Worm (Caenorhabditis elegans) whole organism, L3 larva: ENCODE measurements around the gene R06F6.12.

Experiments used
- R02D3.7 ChIP-seq: fragments of 150-350 bp; optimal IDR thresholded peaks from 2 replicates; lab custom pipeline; 2014; ENCODE audit warnings: missing biosample characterization, missing genetic modification characterization
- aly-2 ChIP-seq: fragments of 150-350 bp; optimal IDR thresholded peaks from 2 replicates; lab custom pipeline; 2014; ENCODE audit warnings: missing biosample characterization, missing genetic modification characterization
- ama-1 ChIP-seq: fragments of 150-350 bp; optimal IDR thresholded peaks from 2 replicates; lab custom pipeline; 2018
- ceh-16 ChIP-seq: sonication (generic microtip); optimal IDR thresholded peaks from 2 replicates; lab custom pipeline; 2017; ENCODE audit warnings: missing biosample characterization, missing genetic modification characterization
- ceh-28 ChIP-seq: fragments of 150-350 bp; optimal IDR thresholded peaks from 2 replicates; lab custom pipeline; 2014; ENCODE audit warnings: missing biosample characterization, missing genetic modification reagents, missing genetic modification characterization
- ceh-82 ChIP-seq: fragments of 150-350 bp; optimal IDR thresholded peaks from 2 replicates; lab custom pipeline; 2014; ENCODE audit warnings: missing biosample characterization, missing genetic modification characterization
- ceh-9 ChIP-seq: sonication (generic microtip); optimal IDR thresholded peaks from 2 replicates; lab custom pipeline; 2018; ENCODE audit warnings: missing biosample characterization, missing genetic modification characterization
- daf-12 ChIP-seq: fragments of 150-350 bp; optimal IDR thresholded peaks from 2 replicates; lab custom pipeline; 2014; ENCODE audit warnings: missing biosample characterization, missing genetic modification reagents, missing genetic modification characterization
- egl-27 ChIP-seq: sonication (generic microtip); optimal IDR thresholded peaks from 4 replicates; lab custom pipeline; 2017; ENCODE audit warnings: missing biosample characterization, missing genetic modification reagents, missing genetic modification characterization
- egl-5 ChIP-seq: fragments of 150-350 bp; optimal IDR thresholded peaks from 2 replicates; lab custom pipeline; 2017; ENCODE audit warnings: missing biosample characterization, missing genetic modification reagents, missing genetic modification characterization, inconsistent platforms
- elt-1 ChIP-seq: fragments of 150-350 bp; optimal IDR thresholded peaks from 2 replicates; lab custom pipeline; 2014; ENCODE audit warnings: missing biosample characterization, missing genetic modification characterization
- elt-2 ChIP-seq: sonication (generic microtip); optimal IDR thresholded peaks from 2 replicates; lab custom pipeline; 2016; ENCODE audit warnings: missing genetic modification reagents, mild to moderate bottlenecking, missing genetic modification characterization, missing compliant biosample characterization
- eor-1 ChIP-seq, 2 experiments: fragments of 150-350 bp; optimal IDR thresholded peaks; 2 replicates each; lab custom pipeline; 2014 to 2018; ENCODE audit warnings: missing biosample characterization in 2 of 2, missing genetic modification characterization in 2 of 2
- fkh-10 ChIP-seq: sonication (generic microtip); optimal IDR thresholded peaks from 2 replicates; lab custom pipeline; 2017; ENCODE audit warnings: missing biosample characterization, missing genetic modification reagents, missing genetic modification characterization
- fkh-2 ChIP-seq: fragments of 150-350 bp; optimal IDR thresholded peaks from 2 replicates; lab custom pipeline; 2014; ENCODE audit warnings: missing biosample characterization, missing genetic modification reagents, missing genetic modification characterization
- fos-1 ChIP-seq: fragments of 150-350 bp; optimal IDR thresholded peaks from 2 replicates; lab custom pipeline; 2014; ENCODE audit warnings: missing biosample characterization, missing genetic modification characterization
- hmg-11 ChIP-seq: sonication (generic microtip); optimal IDR thresholded peaks from 2 replicates; lab custom pipeline; 2016; ENCODE audit warnings: missing genetic modification characterization, missing compliant biosample characterization
- jun-1 ChIP-seq: fragments of 150-350 bp; optimal IDR thresholded peaks from 2 replicates; lab custom pipeline; 2014; ENCODE audit warnings: missing biosample characterization, missing genetic modification reagents, missing genetic modification characterization
- lin-15B ChIP-seq: fragments of 150-350 bp; optimal IDR thresholded peaks from 2 replicates; lab custom pipeline; 2014; ENCODE audit warnings: missing biosample characterization, missing genetic modification characterization
- lin-39 ChIP-seq: fragments of 150-350 bp; optimal IDR thresholded peaks from 2 replicates; lab custom pipeline; 2018; ENCODE audit warnings: missing biosample characterization, missing genetic modification reagents, missing genetic modification characterization
- lsy-12 ChIP-seq: sonication (generic microtip); optimal IDR thresholded peaks from 2 replicates; lab custom pipeline; 2016; ENCODE audit warnings: mild to moderate bottlenecking, missing genetic modification characterization, missing compliant biosample characterization
- mdl-1 ChIP-seq: fragments of 150-350 bp; optimal IDR thresholded peaks from 2 replicates; lab custom pipeline; 2014; ENCODE audit warnings: missing biosample characterization, missing genetic modification characterization
- mml-1 ChIP-seq: fragments of 150-350 bp; sonication (generic microtip); optimal IDR thresholded peaks from 3 replicates; lab custom pipeline; 2014; ENCODE audit warnings: missing biosample characterization, missing genetic modification characterization
- nfya-1 ChIP-seq: sonication (generic microtip); optimal IDR thresholded peaks from 2 replicates; lab custom pipeline; 2017; ENCODE audit warnings: missing genetic modification characterization, mild to moderate bottlenecking, missing compliant biosample characterization, antibody characterized with exemption, moderate library complexity; ENCODE audit not compliant: insufficient read depth
- nhr-11 ChIP-seq: fragments of 150-350 bp; optimal IDR thresholded peaks from 2 replicates; lab custom pipeline; 2014; ENCODE audit warnings: missing biosample characterization, missing genetic modification characterization
- nhr-12 ChIP-seq: fragments of 150-350 bp; optimal IDR thresholded peaks from 2 replicates; lab custom pipeline; 2014; ENCODE audit warnings: missing biosample characterization, missing genetic modification characterization
- nhr-23 ChIP-seq: fragments of 150-350 bp; optimal IDR thresholded peaks from 2 replicates; lab custom pipeline; 2014; ENCODE audit warnings: missing biosample characterization, missing genetic modification reagents, missing genetic modification characterization
- nhr-237 ChIP-seq: fragments of 150-350 bp; optimal IDR thresholded peaks from 2 replicates; lab custom pipeline; 2014; ENCODE audit warnings: missing biosample characterization, missing genetic modification characterization
- nhr-25 ChIP-seq: sonication (generic microtip); optimal IDR thresholded peaks from 2 replicates; lab custom pipeline; 2017; ENCODE audit warnings: missing biosample characterization, missing genetic modification characterization
- nhr-28 ChIP-seq: fragments of 150-350 bp; optimal IDR thresholded peaks from 2 replicates; lab custom pipeline; 2014; ENCODE audit warnings: missing biosample characterization, missing genetic modification characterization
- nhr-43 ChIP-seq: sonication (generic microtip); optimal IDR thresholded peaks from 2 replicates; lab custom pipeline; 2016; ENCODE audit warnings: mild to moderate bottlenecking, missing genetic modification characterization, missing compliant biosample characterization; ENCODE audit not compliant: poor library complexity, severe bottlenecking
- nhr-67 ChIP-seq: fragments of 150-350 bp; optimal IDR thresholded peaks from 2 replicates; lab custom pipeline; 2014; ENCODE audit warnings: missing biosample characterization, missing genetic modification characterization
- nhr-76 ChIP-seq: fragments of 150-350 bp; sonication (generic microtip); optimal IDR thresholded peaks from 5 replicates; lab custom pipeline; 2014; ENCODE audit warnings: missing biosample characterization, missing genetic modification characterization
- nhr-77 ChIP-seq: fragments of 150-350 bp; optimal IDR thresholded peaks from 2 replicates; lab custom pipeline; 2014; ENCODE audit warnings: missing biosample characterization, missing genetic modification characterization
- pha-4 ChIP-seq: fragments of 150-350 bp; optimal IDR thresholded peaks from 2 replicates; lab custom pipeline; 2014; ENCODE audit warnings: missing biosample characterization, missing genetic modification reagents, missing genetic modification characterization
- pqm-1 ChIP-seq: fragments of 150-350 bp; optimal IDR thresholded peaks from 2 replicates; lab custom pipeline; 2017; ENCODE audit warnings: missing biosample characterization, missing genetic modification characterization, inconsistent platforms
- sea-2 ChIP-seq: fragments of 150-350 bp; sonication (generic microtip); optimal IDR thresholded peaks from 4 replicates; lab custom pipeline; 2014; ENCODE audit warnings: missing biosample characterization, missing genetic modification reagents, missing genetic modification characterization
- snpc-4 ChIP-seq: fragments of 150-350 bp; optimal IDR thresholded peaks from 2 replicates; lab custom pipeline; 2014; ENCODE audit warnings: missing biosample characterization, missing genetic modification characterization
- tbx-2 ChIP-seq: sonication (generic microtip); optimal IDR thresholded peaks from 2 replicates; lab custom pipeline; 2016; ENCODE audit warnings: mild to moderate bottlenecking, missing genetic modification characterization, missing compliant biosample characterization
- unc-62 ChIP-seq: fragments of 150-350 bp; sonication (generic microtip); optimal IDR thresholded peaks from 4 replicates; lab custom pipeline; 2014; ENCODE audit warnings: missing biosample characterization, missing genetic modification reagents, missing genetic modification characterization
- ztf-11 ChIP-seq: fragments of 150-350 bp; optimal IDR thresholded peaks from 2 replicates; lab custom pipeline; 2014; ENCODE audit warnings: missing biosample characterization, missing genetic modification characterization
- ztf-4 ChIP-seq: fragments of 150-350 bp; optimal IDR thresholded peaks from 2 replicates; lab custom pipeline; 2014; ENCODE audit warnings: missing biosample characterization, missing genetic modification characterization

The R06F6.12 gene

ce11 chrII:10824046-10824445, at the start of gene R06F6.12, which contains the start of gene mix-1:
R06F6.12 (minus strand) TSS chrII:10824081.
mix-1 (plus strand) TSS chrII:10824246.
- TF ChIP-seq pha-4 (tag; lab: Kevin White, UChicago) (peak; percentile 74), ztf-4 (tag; lab: Kevin White, UChicago) (no peak), elt-1 (tag; lab: Kevin White, UChicago) (no peak), mdl-1 (tag; lab: Kevin White, UChicago) (no peak), egl-27 (tag; lab: Kevin White, UChicago) (no peak), fos-1 (tag; lab: Kevin White, UChicago) (no peak), ceh-16 (no peak), nhr-76 (tag; lab: Kevin White, UChicago) (no peak), snpc-4 (tag; lab: Kevin White, UChicago) (no peak), fkh-10 (GFP tag; lab: Kevin White, UChicago) (no peak), aly-2 (no peak), fkh-2 (tag; lab: Kevin White, UChicago) (no peak), nhr-12 (tag; lab: Kevin White, UChicago) (no peak), R02D3.7 (tag; lab: Kevin White, UChicago) (peak; percentile 7), tbx-2 (tag; lab: Kevin White, UChicago) (no peak), ceh-28 (tag; lab: Kevin White, UChicago) (no peak), nhr-23 (tag; lab: Kevin White, UChicago) (peak; percentile 51), nhr-25 (no peak), lin-39 (no peak), ceh-9 (tag; lab: Kevin White, UChicago) (no peak), nhr-43 (tag; lab: Kevin White, UChicago) (peak; percentile 62), nfya-1 (tag; lab: Kevin White, UChicago) (peak; percentile 75), mml-1 (tag; lab: Kevin White, UChicago) (no peak), nhr-28 (no peak), lin-15B (tag; lab: Kevin White, UChicago) (peak; percentile 58), pqm-1 (tag; lab: Kevin White, UChicago) (no peak), nhr-77 (tag; lab: Kevin White, UChicago) (no peak), nhr-237 (tag; lab: Kevin White, UChicago) (no peak), ama-1 (lab: Kevin White, UChicago) (no peak), sea-2 (no peak), unc-62 (GFP tag; lab: Kevin White, UChicago) (no peak), hmg-11 (tag; lab: Kevin White, UChicago) (peak; percentile 75), daf-12 (tag; lab: Kevin White, UChicago) (no peak), ceh-82 (tag; lab: Kevin White, UChicago) (no peak), lsy-12 (tag; lab: Kevin White, UChicago) (no peak), jun-1 (tag; lab: Kevin White, UChicago) (no peak), elt-2 (peak; percentile 8), egl-5 (tag; lab: Kevin White, UChicago) (no peak), eor-1 (tag; optimal IDR thresholded peaks at IDR 0.05; lab: Kevin White, UChicago) (no peak), nhr-67 (tag; lab: Kevin White, UChicago) (no peak)

ce11 chrII:10873631-10874030, 49.8 kb upstream of the R06F6.12 start, which contains the start of gene orc-2:
orc-2 (plus strand) TSS chrII:10873931.
- TF ChIP-seq sea-2 (no peak), ceh-9 (tag; lab: Kevin White, UChicago) (no peak), nhr-11 (tag; lab: Kevin White, UChicago) (no peak), snpc-4 (tag; lab: Kevin White, UChicago) (no peak), nhr-67 (tag; lab: Kevin White, UChicago) (no peak), daf-12 (tag; lab: Kevin White, UChicago) (no peak), eor-1 (tag; optimal IDR thresholded peaks at IDR 0.05; lab: Kevin White, UChicago) (no peak), nhr-237 (tag; lab: Kevin White, UChicago) (no peak), ztf-11 (tag; lab: Kevin White, UChicago) (no peak)
- TF ChIP-seq, all 47 proteins: peak for 0
